Fruit fly (Drosophila melanogaster) whole organism, embryonic: ENCODE data around the gene Ugt36F1.

Source experiments
- Abd-B ChIP-seq: fragments of 200-800 bp; sonication (Bioruptor generic); optimal IDR thresholded peaks from 2 replicates; lab custom pipeline; 2018; ENCODE audit warnings: missing biosample characterization, mild to moderate bottlenecking, missing genetic modification characterization, moderate library complexity
- Aef1 ChIP-seq: fragments of 200-800 bp; sonication (Bioruptor generic); IDR thresholded peaks from 3 replicates; pipeline ENCODE4 v1.3.6; 2022; ENCODE audit warnings: missing biosample characterization, missing genetic modification characterization
- Bgb ChIP-seq: fragments of 200-800 bp; sonication (Bioruptor generic); IDR thresholded peaks from 2 replicates; pipeline ENCODE4 v1.3.6; 2022; ENCODE audit warnings: missing biosample characterization, missing genetic modification characterization; ENCODE audit not compliant: partially characterized antibody
- CG1024 ChIP-seq: fragments of 200-800 bp; sonication (Bioruptor generic); IDR thresholded peaks from 2 replicates; pipeline ENCODE4 v1.3.6; 2022; ENCODE audit warnings: missing biosample characterization, missing genetic modification characterization
- CG1233 ChIP-seq: fragments of 200-800 bp; sonication (Bioruptor generic); optimal IDR thresholded peaks from 4 replicates; lab custom pipeline; 2018; ENCODE audit warnings: missing biosample characterization, mild to moderate bottlenecking, missing genetic modification characterization
- CG12659 ChIP-seq: fragments of 200-800 bp; sonication (Bioruptor generic); optimal IDR thresholded peaks from 3 replicates; lab custom pipeline; 2017; ENCODE audit warnings: mild to moderate bottlenecking, missing biosample characterization, missing genetic modification reagents, missing genetic modification characterization
- CG1603 ChIP-seq: fragments of 200-800 bp; sonication (Bioruptor generic); optimal IDR thresholded peaks from 2 replicates; lab custom pipeline; 2019; ENCODE audit warnings: missing biosample characterization, mild to moderate bottlenecking, missing genetic modification characterization, moderate library complexity
- CG16779 ChIP-seq: fragments of 200-800 bp; sonication (Bioruptor generic); IDR thresholded peaks from 2 replicates; pipeline ENCODE4 v1.3.6; 2022; ENCODE audit warnings: missing biosample characterization, missing genetic modification characterization
- CG17829 ChIP-seq: fragments of 200-800 bp; optimal IDR thresholded peaks from 2 replicates; lab custom pipeline; 2019; ENCODE audit warnings: missing biosample characterization, mild to moderate bottlenecking, missing genetic modification characterization, moderate library complexity
- CG2120 ChIP-seq: fragments of 200-800 bp; sonication (Bioruptor generic); optimal IDR thresholded peaks from 3 replicates; lab custom pipeline; 2016; ENCODE audit warnings: missing biosample characterization, missing genetic modification characterization
- CG2199 ChIP-seq: fragments of 200-800 bp; sonication (Bioruptor generic); IDR thresholded peaks from 3 replicates; pipeline ENCODE4 v1.3.6; 2022; ENCODE audit warnings: missing biosample characterization, missing genetic modification characterization
- CG2712 ChIP-seq: fragments of 200-800 bp; optimal IDR thresholded peaks from 3 replicates; lab custom pipeline; 2019; ENCODE audit warnings: missing biosample characterization, mild to moderate bottlenecking, missing genetic modification characterization, moderate library complexity
- CG4707 ChIP-seq: fragments of 200-800 bp; sonication (Bioruptor generic); optimal IDR thresholded peaks from 2 replicates; lab custom pipeline; 2018; ENCODE audit warnings: missing biosample characterization, mild to moderate bottlenecking, missing genetic modification characterization, moderate library complexity
- CG7839 ChIP-seq: fragments of 200-800 bp; sonication (Bioruptor generic); optimal IDR thresholded peaks from 3 replicates; lab custom pipeline; 2018; ENCODE audit warnings: missing biosample characterization, mild to moderate bottlenecking, missing genetic modification characterization, moderate library complexity
- CG8290 ChIP-seq, 3 experiments: fragments of 200-800 bp; sonication (Bioruptor generic); optimal IDR thresholded peaks; 2 replicates each; lab custom pipeline; 2016 to 2019; ENCODE audit warnings: missing biosample characterization in 3 of 3, missing genetic modification characterization in 3 of 3, mild to moderate bottlenecking in 2 of 3, moderate library complexity in 1 of 3
- CTCF ChIP-seq: fragments of 200-800 bp; sonication (Bioruptor generic); optimal IDR thresholded peaks from 2 replicates; lab custom pipeline; 2017; ENCODE audit warnings: missing biosample characterization, mild to moderate bottlenecking, missing genetic modification characterization, moderate library complexity
- CoRest ChIP-seq: fragments of 200-800 bp; sonication (Bioruptor generic); optimal IDR thresholded peaks from 3 replicates; lab custom pipeline; 2018; ENCODE audit warnings: missing biosample characterization, mild to moderate bottlenecking, missing genetic modification characterization, moderate library complexity
- CrebB ChIP-seq: fragments of 200-800 bp; sonication (Bioruptor generic); optimal IDR thresholded peaks from 3 replicates; lab custom pipeline; 2018; ENCODE audit warnings: missing biosample characterization, mild to moderate bottlenecking, missing genetic modification characterization
- Dfd ChIP-seq, 2 experiments: fragments of >200 bp; optimal IDR thresholded peaks; 2 replicates each; lab custom pipeline; 2017; ENCODE audit warnings: missing biosample characterization in 2 of 2, missing genetic modification characterization in 2 of 2
- Doc2 ChIP-seq: fragments of 200-800 bp; sonication (Bioruptor generic); IDR thresholded peaks from 2 replicates; pipeline ENCODE4 v1.3.6; 2022; ENCODE audit warnings: missing biosample characterization, missing genetic modification characterization
- H15 ChIP-seq: fragments of 200-800 bp; sonication (Bioruptor generic); IDR thresholded peaks from 3 replicates; pipeline ENCODE4 v1.3.6; 2022; ENCODE audit warnings: missing biosample characterization, missing genetic modification characterization
- HmgZ ChIP-seq: fragments of 200-800 bp; sonication (Bioruptor generic); optimal IDR thresholded peaks from 2 replicates; lab custom pipeline; 2018; ENCODE audit warnings: missing biosample characterization, mild to moderate bottlenecking, missing genetic modification characterization
- Hmr ChIP-seq: fragments of 200-800 bp; sonication (Bioruptor generic); optimal IDR thresholded peaks from 3 replicates; lab custom pipeline; 2017; ENCODE audit warnings: mild to moderate bottlenecking, missing biosample characterization, missing genetic modification reagents, missing genetic modification characterization
- Lhr ChIP-seq: fragments of 200-800 bp; sonication (Bioruptor generic); optimal IDR thresholded peaks from 3 replicates; lab custom pipeline; 2017; ENCODE audit warnings: mild to moderate bottlenecking, missing biosample characterization, missing genetic modification reagents, missing genetic modification characterization
- Mad ChIP-seq: fragments of 200-800 bp; sonication (Bioruptor generic); optimal IDR thresholded peaks from 2 replicates; lab custom pipeline; 2016; ENCODE audit warnings: missing biosample characterization, missing genetic modification characterization
- Med ChIP-seq: fragments of 200-800 bp; sonication (Bioruptor generic); peaks from one replicate; lab custom pipeline; 2016; ENCODE audit warnings: missing biosample characterization, missing genetic modification characterization, mild to moderate bottlenecking, inconsistent platforms, moderate library complexity
- Nf-YB ChIP-seq: fragments of 200-800 bp; sonication (Bioruptor generic); optimal IDR thresholded peaks from 3 replicates; lab custom pipeline; 2019; ENCODE audit warnings: missing biosample characterization, mild to moderate bottlenecking, missing genetic modification characterization, moderate library complexity
- NfI ChIP-seq: fragments of 200-800 bp; sonication (Bioruptor generic); optimal IDR thresholded peaks from 3 replicates; lab custom pipeline; 2018; ENCODE audit warnings: missing biosample characterization, mild to moderate bottlenecking, missing genetic modification characterization, moderate library complexity
- PHDP ChIP-seq: fragments of 200-800 bp; sonication (Bioruptor generic); optimal IDR thresholded peaks from 3 replicates; lab custom pipeline; 2018; ENCODE audit warnings: missing biosample characterization, mild to moderate bottlenecking, missing genetic modification characterization, moderate library complexity
- Pdp1 ChIP-seq, 2 experiments: fragments of 200-800 bp; sonication (Bioruptor generic); optimal IDR thresholded peaks; 3 replicates each; lab custom pipeline; 2016; ENCODE audit warnings: missing biosample characterization in 2 of 2, missing genetic modification characterization in 2 of 2, mild to moderate bottlenecking in 1 of 2, moderate library complexity in 1 of 2
- Xbp1 ChIP-seq: fragments of 200-800 bp; sonication (Bioruptor generic); optimal IDR thresholded peaks from 3 replicates; lab custom pipeline; 2016; ENCODE audit warnings: missing biosample characterization, mild to moderate bottlenecking, missing genetic modification characterization
- az2 ChIP-seq: fragments of 200-800 bp; sonication (Bioruptor generic); optimal IDR thresholded peaks from 3 replicates; lab custom pipeline; 2016; ENCODE audit warnings: missing biosample characterization, missing genetic modification characterization
- crol ChIP-seq: fragments of 200-800 bp; sonication (Bioruptor generic); IDR thresholded peaks from 2 replicates; pipeline ENCODE4 v1.3.6; 2022; ENCODE audit warnings: missing biosample characterization, missing genetic modification characterization
- fd102C ChIP-seq: fragments of 200-800 bp; sonication (Bioruptor generic); optimal IDR thresholded peaks from 2 replicates; lab custom pipeline; 2018; ENCODE audit warnings: missing biosample characterization, mild to moderate bottlenecking, missing genetic modification characterization, moderate library complexity
- ham ChIP-seq: fragments of 200-800 bp; sonication (Bioruptor generic); IDR thresholded peaks from 2 replicates; pipeline ENCODE4 v1.3.6; 2022; ENCODE audit warnings: missing biosample characterization, missing genetic modification characterization
- knrl ChIP-seq: fragments of 200-800 bp; sonication (Bioruptor generic); IDR thresholded peaks from 3 replicates; pipeline ENCODE4 v1.3.6; 2022; ENCODE audit warnings: missing biosample characterization, missing genetic modification characterization; ENCODE audit not compliant: partially characterized antibody
- maf-S ChIP-seq: fragments of 200-800 bp; sonication (Bioruptor generic); optimal IDR thresholded peaks from 2 replicates; lab custom pipeline; 2016; ENCODE audit warnings: missing biosample characterization, missing genetic modification characterization
- nmo ChIP-seq: fragments of 200-800 bp; sonication (Bioruptor generic); optimal IDR thresholded peaks from 2 replicates; lab custom pipeline; 2018; ENCODE audit warnings: missing biosample characterization, mild to moderate bottlenecking, missing genetic modification characterization, moderate library complexity
- nom ChIP-seq: fragments of 200-800 bp; sonication (Bioruptor generic); optimal IDR thresholded peaks from 2 replicates; lab custom pipeline; 2017; ENCODE audit warnings: missing biosample characterization, missing genetic modification characterization, mild to moderate bottlenecking, moderate library complexity, missing genetic modification reagents
- otp ChIP-seq: fragments of 200-800 bp; sonication (Bioruptor generic); IDR thresholded peaks from 3 replicates; pipeline ENCODE4, ENCODE4 v1.3.6; 2022; ENCODE audit warnings: missing biosample characterization, missing genetic modification characterization
- sima ChIP-seq: fragments of 200-800 bp; sonication (Bioruptor generic); optimal IDR thresholded peaks from 2 replicates; lab custom pipeline; 2016; ENCODE audit warnings: missing biosample characterization, missing genetic modification characterization
- slou ChIP-seq: fragments of 200-800 bp; sonication (Bioruptor generic); optimal IDR thresholded peaks from 3 replicates; lab custom pipeline; 2016; ENCODE audit warnings: missing biosample characterization, missing genetic modification characterization
- sna ChIP-seq: fragments of 200-800 bp; sonication (Bioruptor generic); IDR thresholded peaks from 2 replicates; pipeline ENCODE4 v1.3.6; 2022; ENCODE audit warnings: missing biosample characterization, missing genetic modification characterization; ENCODE audit not compliant: partially characterized antibody
- sqz ChIP-seq: fragments of 200-800 bp; sonication (Bioruptor generic); optimal IDR thresholded peaks from 3 replicates; lab custom pipeline; 2018; ENCODE audit warnings: missing biosample characterization, mild to moderate bottlenecking, missing genetic modification characterization
- ssp ChIP-seq: fragments of 200-800 bp; sonication (Bioruptor generic); IDR thresholded peaks from 2 replicates; pipeline ENCODE4 v1.3.6; 2022; ENCODE audit warnings: missing biosample characterization, missing genetic modification characterization
- stwl ChIP-seq: fragments of 200-800 bp; sonication (Bioruptor generic); optimal IDR thresholded peaks from 3 replicates; lab custom pipeline; 2018; ENCODE audit warnings: missing biosample characterization, mild to moderate bottlenecking, missing genetic modification characterization, moderate library complexity
- tna ChIP-seq: fragments of 200-800 bp; sonication (Bioruptor generic); IDR thresholded peaks from 2 replicates; pipeline ENCODE4 v1.3.6; 2022; ENCODE audit warnings: missing biosample characterization, missing genetic modification characterization; ENCODE audit not compliant: partially characterized antibody
- trem ChIP-seq: fragments of 200-800 bp; optimal IDR thresholded peaks from 3 replicates; lab custom pipeline; 2019; ENCODE audit warnings: missing biosample characterization, mild to moderate bottlenecking, missing genetic modification characterization, moderate library complexity
- zen ChIP-seq: fragments of 200-800 bp; sonication (Bioruptor generic); optimal IDR thresholded peaks from 3 replicates; lab custom pipeline; 2018; ENCODE audit warnings: missing biosample characterization, mild to moderate bottlenecking, missing genetic modification characterization, moderate library complexity
- zen2 ChIP-seq: fragments of 200-800 bp; sonication (Bioruptor generic); IDR thresholded peaks from 3 replicates; pipeline ENCODE4 v1.3.6; 2022; ENCODE audit warnings: missing biosample characterization, missing genetic modification characterization; ENCODE audit not compliant: partially characterized antibody

The Ugt36F1 gene

dm6 chr2L:18776559-18776958, 42.6 kb upstream of the Ugt36F1 start (continued):
- TF ChIP-seq CTCF (GFP tag; lab: Kevin White, UChicago) (peak; percentile 94), sima (no peak), otp (GFP tag; lab: Robert Waterston, UW) (0 out of 3 replicates have a peak, but pooled peaks have one; percentile 21), trem (peak; percentile 25), slou (peak; percentile 6), H15 (GFP tag; lab: Robert Waterston, UW) (no peak), CrebB (no peak), Nf-YB (no peak), Abd-B (GFP tag; lab: Kevin White, UChicago) (peak; percentile 27), Lhr (GFP tag; lab: Kevin White, UChicago) (peak; percentile 30), CG2712 (peak; percentile 19), fd102C (GFP tag; lab: Kevin White, UChicago) (no peak), az2 (GFP tag; lab: Kevin White, UChicago) (no peak), sna (GFP tag; lab: Robert Waterston, UW) (no peak), CG2199 (GFP tag; lab: Robert Waterston, UW) (peak; percentile 76; the same call in 2 of the 3 replicates), Bgb (GFP tag; lab: Robert Waterston, UW) (peak; percentile 51), CG16779 (no peak), PHDP (no peak), HmgZ (tag; lab: Kevin White, UChicago) (peak; percentile 33), CoRest (tag; lab: Kevin White, UChicago) (peak; percentile 32), NfI (GFP tag; lab: Kevin White, UChicago) (peak; percentile 7), Doc2 (GFP tag; lab: Robert Waterston, UW) (no peak), knrl (GFP tag; lab: Robert Waterston, UW) (peak; percentile 56; the same call in 2 of the 3 replicates), stwl (peak; percentile 52), CG1603 (tag; lab: Kevin White, UChicago) (no peak), zen (tag; lab: Kevin White, UChicago) (peak; percentile 75), Med (GFP tag; lab: Kevin White, UChicago) (peak; percentile 58), tna (GFP tag; lab: Robert Waterston, UW) (no peak), CG7839 (tag; lab: Kevin White, UChicago) (peak; percentile 23), CG12659 (GFP tag; lab: Kevin White, UChicago) (no peak), nmo (GFP tag; lab: Kevin White, UChicago) (peak; percentile 8), Xbp1 (GFP tag; lab: Kevin White, UChicago) (peak; percentile 1), ham (no peak), nom (no peak), crol (GFP tag; lab: Robert Waterston, UW) (no peak)
- TF ChIP-seq, all 482 proteins: peak for 33

- TF ChIP-seq Nf-YB = peak; percentile 19
- TF ChIP-seq Bgb (GFP tag; lab: Robert Waterston, UW) = no peak
- peak; percentile 1 for TF ChIP-seq Med (GFP tag; lab: Kevin White, UChicago)
- TF ChIP-seq Aef1 (GFP tag; lab: Robert Waterston, UW) = no peak
- no peak for TF ChIP-seq CG1024
- TF ChIP-seq maf-S (GFP tag; lab: Kevin White, UChicago) = no peak
- TF ChIP-seq CG4707 (GFP tag; lab: Kevin White, UChicago) = no peak
- no peak for TF ChIP-seq Lhr (GFP tag; lab: Kevin White, UChicago)
- TF ChIP-seq CG1233 (GFP tag; lab: Kevin White, UChicago) = no peak
- TF ChIP-seq CG8290 (GFP tag; optimal IDR thresholded peaks at IDR 0.05; lab: Kevin White, UChicago) = no peak
- no peak for TF ChIP-seq CG8290 (tag; optimal IDR thresholded peaks at IDR 0.05; lab: Kevin White, UChicago)
- TF ChIP-seq Hmr = no peak
- no peak for TF ChIP-seq ssp (GFP tag; lab: Robert Waterston, UW)
- TF ChIP-seq zen2 (GFP tag; lab: Robert Waterston, UW) = 0 out of 3 replicates have a peak, but pooled peaks have one; percentile 22
- no peak for TF ChIP-seq CG2120 (GFP tag; lab: Kevin White, UChicago)
- no peak for TF ChIP-seq Pdp1 (GFP tag; optimal IDR thresholded peaks at IDR 0.05; lab: Kevin White, UChicago)
- no peak for TF ChIP-seq sqz (GFP tag; lab: Kevin White, UChicago)
- no peak for TF ChIP-seq Mad
- no peak for TF ChIP-seq CG17829 (tag; lab: Kevin White, UChicago)
- TF ChIP-seq Dfd (GFP tag; optimal IDR thresholded peaks at IDR 0.05; lab: Kevin White, UChicago) = peak in 1 of 2 experiments; percentile 81
Measured at dm6 chr2L:18777442-18777841, 41.7 kb upstream of the Ugt36F1 start.
